Worm (Caenorhabditis elegans) whole organism, L3 larva: Measurements from ENCODE around the gene krr-1.

Source experiments
- R02D3.7 ChIP-seq: fragments of 150-350 bp; optimal IDR thresholded peaks from 2 replicates; lab custom pipeline; 2014; ENCODE audit warnings: missing biosample characterization, missing genetic modification characterization
- elt-1 ChIP-seq: fragments of 150-350 bp; optimal IDR thresholded peaks from 2 replicates; lab custom pipeline; 2014; ENCODE audit warnings: missing biosample characterization, missing genetic modification characterization
- fos-1 ChIP-seq: fragments of 150-350 bp; optimal IDR thresholded peaks from 2 replicates; lab custom pipeline; 2014; ENCODE audit warnings: missing biosample characterization, missing genetic modification characterization
- nfya-1 ChIP-seq: sonication (generic microtip); optimal IDR thresholded peaks from 2 replicates; lab custom pipeline; 2017; ENCODE audit warnings: missing genetic modification characterization, mild to moderate bottlenecking, missing compliant biosample characterization, antibody characterized with exemption, moderate library complexity; ENCODE audit not compliant: insufficient read depth
- nhr-25 ChIP-seq: sonication (generic microtip); optimal IDR thresholded peaks from 2 replicates; lab custom pipeline; 2017; ENCODE audit warnings: missing biosample characterization, missing genetic modification characterization
- nhr-43 ChIP-seq: sonication (generic microtip); optimal IDR thresholded peaks from 2 replicates; lab custom pipeline; 2016; ENCODE audit warnings: mild to moderate bottlenecking, missing genetic modification characterization, missing compliant biosample characterization; ENCODE audit not compliant: poor library complexity, severe bottlenecking
- nhr-76 ChIP-seq: fragments of 150-350 bp; sonication (generic microtip); optimal IDR thresholded peaks from 5 replicates; lab custom pipeline; 2014; ENCODE audit warnings: missing biosample characterization, missing genetic modification characterization
- pqm-1 ChIP-seq: fragments of 150-350 bp; optimal IDR thresholded peaks from 2 replicates; lab custom pipeline; 2017; ENCODE audit warnings: missing biosample characterization, missing genetic modification characterization, inconsistent platforms
- skn-1 ChIP-seq: fragments of 150-350 bp; optimal IDR thresholded peaks from 2 replicates; lab custom pipeline; 2014; ENCODE audit warnings: missing biosample characterization, missing genetic modification characterization
- snpc-4 ChIP-seq: fragments of 150-350 bp; optimal IDR thresholded peaks from 2 replicates; lab custom pipeline; 2014; ENCODE audit warnings: missing biosample characterization, missing genetic modification characterization
- ztf-11 ChIP-seq: fragments of 150-350 bp; optimal IDR thresholded peaks from 2 replicates; lab custom pipeline; 2014; ENCODE audit warnings: missing biosample characterization, missing genetic modification characterization
- ztf-4 ChIP-seq: fragments of 150-350 bp; optimal IDR thresholded peaks from 2 replicates; lab custom pipeline; 2014; ENCODE audit warnings: missing biosample characterization, missing genetic modification characterization

DNA sequence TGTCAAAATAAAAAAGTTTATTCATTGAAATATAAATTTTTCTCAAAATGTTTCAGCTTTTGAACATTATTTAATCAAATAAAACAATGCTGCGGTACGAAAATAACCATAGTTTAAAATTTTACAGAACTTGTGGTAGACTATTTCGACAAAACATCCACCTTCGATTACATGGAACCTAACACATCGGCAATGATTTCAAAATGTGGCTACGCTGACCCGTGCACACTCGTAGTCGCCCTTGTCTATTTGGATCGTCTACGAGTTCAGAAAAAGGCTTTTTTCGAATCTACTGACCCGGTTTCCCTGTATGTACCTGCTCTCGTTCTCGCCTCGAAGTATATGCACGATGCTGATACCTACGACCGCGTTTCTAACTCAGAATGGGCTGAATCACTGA is 34.0 kb upstream of the krr-1 start:
- TF ChIP-seq ztf-4 (tag; lab: Kevin White, UChicago) = no peak
- TF ChIP-seq elt-1 = no peak
- no peak for TF ChIP-seq nhr-43 (tag; lab: Kevin White, UChicago)
- no peak for TF ChIP-seq ztf-11 (tag; lab: Kevin White, UChicago)
- no peak for TF ChIP-seq snpc-4
- no peak for TF ChIP-seq pqm-1 (tag; lab: Kevin White, UChicago)
- no peak for TF ChIP-seq nhr-25 (tag; lab: Kevin White, UChicago)
- no peak for TF ChIP-seq R02D3.7 (tag; lab: Kevin White, UChicago)
- no peak for TF ChIP-seq fos-1 (tag; lab: Kevin White, UChicago)
- no peak for TF ChIP-seq nhr-76 (tag; lab: Kevin White, UChicago)
- no peak for TF ChIP-seq skn-1 (tag; lab: Kevin White, UChicago)
- no peak for TF ChIP-seq nfya-1
